Worm (Caenorhabditis elegans): ENCODE measurements around the gene tofu-1.

DNA sequence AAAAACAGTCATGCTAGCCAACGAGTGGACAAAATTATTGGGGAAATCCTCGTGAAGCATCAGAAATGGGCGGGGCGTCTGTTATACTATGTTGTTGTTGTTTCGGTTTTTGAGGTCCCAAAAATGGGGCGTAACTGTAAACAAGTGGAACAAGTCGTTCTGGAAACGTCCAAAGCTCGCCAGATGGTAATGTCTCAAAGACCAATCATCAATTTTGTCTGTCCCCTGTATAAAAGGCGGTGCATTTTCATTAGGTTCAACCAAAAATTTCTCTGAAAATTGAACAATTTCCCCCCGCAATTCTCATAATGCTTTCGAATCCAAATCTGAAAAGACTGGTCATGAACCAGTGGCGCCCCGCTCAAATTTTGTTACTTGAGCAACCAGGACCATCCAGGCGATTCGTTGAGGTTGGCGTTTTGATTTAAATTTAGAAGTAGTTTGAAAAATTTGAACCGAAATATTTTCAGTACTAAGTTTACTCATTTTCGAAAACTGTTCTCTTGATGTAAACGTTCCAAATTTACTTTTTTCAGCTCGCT is 38.2 kb downstream of the tofu-1 start:
- TF ChIP-seq hlh-15 (tag; optimal IDR thresholded peaks at IDR 0.05) = no peak
- TF ChIP-seq ceh-19 (GFP tag; optimal IDR thresholded peaks at IDR 0.05) = no peak
